Fruit fly (Drosophila melanogaster): ENCODE measurements around the gene CG10317.

The CG10317 gene

dm6 chr3R:16396565-16396964, 26.2 kb upstream of the CG10317 start:
- TF ChIP-seq Dfd (GFP tag; optimal IDR thresholded peaks at IDR 0.05) (no peak), ey (GFP tag; optimal IDR thresholded peaks at IDR 0.05) (no peak), jim (GFP tag; optimal IDR thresholded peaks at IDR 0.05) (no peak), CG9705 (GFP tag; optimal IDR thresholded peaks at IDR 0.05) (no peak), Abd-B (GFP tag; optimal IDR thresholded peaks at IDR 0.05) (no peak), usp (GFP tag; optimal IDR thresholded peaks at IDR 0.05) (no peak), Dif (GFP tag; optimal IDR thresholded peaks at IDR 0.05; ENCODE audit: partially characterized antibody) (no peak), Vsx2 (GFP tag; optimal IDR thresholded peaks at IDR 0.05; ENCODE audit: partially characterized antibody) (no peak), Mio (GFP tag; optimal IDR thresholded peaks at IDR 0.05) (no peak), HLH106 (tag; optimal IDR thresholded peaks at IDR 0.05) (no peak), CG32264 (GFP tag; optimal IDR thresholded peaks at IDR 0.05) (no peak)

dm6 chr3R:16395448-16395847, 25.1 kb upstream of the CG10317 start:
- no peak for TF ChIP-seq Abd-B (GFP tag; optimal IDR thresholded peaks at IDR 0.05)
- peak; percentile 41 for TF ChIP-seq psq (GFP tag; optimal IDR thresholded peaks at IDR 0.05)
- peak; percentile 23 for TF ChIP-seq br (GFP tag; optimal IDR thresholded peaks at IDR 0.05)
- TF ChIP-seq dsf (GFP tag; optimal IDR thresholded peaks at IDR 0.05; ENCODE audit: borderline replicate concordance), result no peak
- no peak for TF ChIP-seq Jra (GFP tag; optimal IDR thresholded peaks at IDR 0.05)
- TF ChIP-seq OdsH (GFP tag; optimal IDR thresholded peaks at IDR 0.05), result peak; percentile 36
- no peak for TF ChIP-seq lola (GFP tag; optimal IDR thresholded peaks at IDR 0.05)
- TF ChIP-seq Rel (GFP tag; optimal IDR thresholded peaks at IDR 0.05), result no peak
- no peak for TF ChIP-seq Rel (tag; optimal IDR thresholded peaks at IDR 0.05)
- TF ChIP-seq HLH106 (tag; optimal IDR thresholded peaks at IDR 0.05), result peak; percentile 53
- peak; percentile 43 for TF ChIP-seq fru (GFP tag; optimal IDR thresholded peaks at IDR 0.05)
- peak; percentile 22 for TF ChIP-seq ey (GFP tag; optimal IDR thresholded peaks at IDR 0.05)
- peak; percentile 53 for TF ChIP-seq h (GFP tag; optimal IDR thresholded peaks at IDR 0.05)
- peak in 1 of 2 experiments; percentile 64 for TF ChIP-seq foxo (GFP tag; optimal IDR thresholded peaks at IDR 0.05)
- TF ChIP-seq Sp1 (GFP tag; optimal IDR thresholded peaks at IDR 0.05), result peak; percentile 40
- TF ChIP-seq rgr (GFP tag; optimal IDR thresholded peaks at IDR 0.05), result peak; percentile 27

- TF ChIP-seq Hr83 (GFP tag; optimal IDR thresholded peaks at IDR 0.05; ENCODE audit: poor library complexity, severe bottlenecking) (no peak), OdsH (GFP tag; optimal IDR thresholded peaks at IDR 0.05) (no peak), Hnf4 (GFP tag; optimal IDR thresholded peaks at IDR 0.05) (no peak), lola (GFP tag; optimal IDR thresholded peaks at IDR 0.05) (no peak), Vsx2 (GFP tag; optimal IDR thresholded peaks at IDR 0.05; ENCODE audit: partially characterized antibody) (no peak), CrebA (GFP tag; optimal IDR thresholded peaks at IDR 0.05; ENCODE audit: borderline replicate concordance) (no peak), HLH106 (tag; optimal IDR thresholded peaks at IDR 0.05) (no peak)
Measured at dm6 chr3R:16394531-16394930, 24.2 kb upstream of the CG10317 start.

- TF ChIP-seq dmrt93B (GFP tag; optimal IDR thresholded peaks at IDR 0.05), result no peak
- no peak for TF ChIP-seq br (GFP tag; optimal IDR thresholded peaks at IDR 0.05)
- no peak for TF ChIP-seq rgr (GFP tag; optimal IDR thresholded peaks at IDR 0.05)
- TF ChIP-seq sv (GFP tag; optimal IDR thresholded peaks at IDR 0.05), result no peak
- no peak for TF ChIP-seq Dfd (GFP tag; optimal IDR thresholded peaks at IDR 0.05)
- no peak for TF ChIP-seq foxo (GFP tag; optimal IDR thresholded peaks at IDR 0.05)
- TF ChIP-seq Jra (GFP tag; optimal IDR thresholded peaks at IDR 0.05), result no peak
- TF ChIP-seq tai (GFP tag; optimal IDR thresholded peaks at IDR 0.05), result no peak
- TF ChIP-seq CrebA (GFP tag; optimal IDR thresholded peaks at IDR 0.05; ENCODE audit: borderline replicate concordance), result no peak
- no peak for TF ChIP-seq CG9705 (GFP tag; optimal IDR thresholded peaks at IDR 0.05)
- TF ChIP-seq HLH106 (tag; optimal IDR thresholded peaks at IDR 0.05), result no peak
- TF ChIP-seq jim (GFP tag; optimal IDR thresholded peaks at IDR 0.05), result no peak
- TF ChIP-seq Sp1 (GFP tag; optimal IDR thresholded peaks at IDR 0.05), result no peak
- TF ChIP-seq Hnf4 (GFP tag; optimal IDR thresholded peaks at IDR 0.05), result no peak
- TF ChIP-seq Vsx2 (GFP tag; optimal IDR thresholded peaks at IDR 0.05; ENCODE audit: partially characterized antibody), result no peak
- no peak for TF ChIP-seq dsf (GFP tag; optimal IDR thresholded peaks at IDR 0.05; ENCODE audit: borderline replicate concordance)
- TF ChIP-seq brk (GFP tag; optimal IDR thresholded peaks at IDR 0.05), result no peak
- TF ChIP-seq Rel (GFP tag; optimal IDR thresholded peaks at IDR 0.05), result no peak
- TF ChIP-seq Rel (tag; optimal IDR thresholded peaks at IDR 0.05), result no peak
- TF ChIP-seq usp (GFP tag; optimal IDR thresholded peaks at IDR 0.05), result no peak
- TF ChIP-seq Dif (GFP tag; optimal IDR thresholded peaks at IDR 0.05; ENCODE audit: partially characterized antibody), result no peak
Measured at dm6 chr3R:16389117-16389516, 18.8 kb upstream of the CG10317 start.

dm6 chr3R:16387039-16387438, 16.7 kb upstream of the CG10317 start:
- TF ChIP-seq dl (GFP tag; optimal IDR thresholded peaks at IDR 0.05; ENCODE audit: insufficient read depth in 1 of 2, partially characterized antibody in 2 of 2) (no peak), CrebA (GFP tag; optimal IDR thresholded peaks at IDR 0.05; ENCODE audit: borderline replicate concordance) (no peak), Myc (optimal IDR thresholded peaks at IDR 0.05) (no peak), pan (optimal IDR thresholded peaks at IDR 0.05) (no peak), Dif (GFP tag; optimal IDR thresholded peaks at IDR 0.05; ENCODE audit: partially characterized antibody) (no peak), Mio (GFP tag; optimal IDR thresholded peaks at IDR 0.05) (no peak), Rel (GFP tag; optimal IDR thresholded peaks at IDR 0.05) (no peak), Rel (tag; optimal IDR thresholded peaks at IDR 0.05) (no peak), Hr78 (GFP tag; optimal IDR thresholded peaks at IDR 0.05) (no peak), Abd-B (GFP tag; optimal IDR thresholded peaks at IDR 0.05) (no peak), Dfd (GFP tag; optimal IDR thresholded peaks at IDR 0.05) (no peak), woc (GFP tag; optimal IDR thresholded peaks at IDR 0.05) (no peak), N (GFP tag; optimal IDR thresholded peaks at IDR 0.05) (no peak), ey (GFP tag; optimal IDR thresholded peaks at IDR 0.05) (no peak), Jra (GFP tag; optimal IDR thresholded peaks at IDR 0.05) (no peak), dsf (GFP tag; optimal IDR thresholded peaks at IDR 0.05; ENCODE audit: borderline replicate concordance) (no peak), lola (GFP tag; optimal IDR thresholded peaks at IDR 0.05) (no peak)

Data from whole organism, wandering third instar larva.